Fruit fly (Drosophila melanogaster) whole organism, embryonic: Measurements from ENCODE around the gene CG11951.

ENCODE experiments used
- Asciz ChIP-seq: fragments of 200-800 bp; sonication (Bioruptor generic); optimal IDR thresholded peaks from 2 replicates; lab custom pipeline; 2017; ENCODE audit warnings: missing biosample characterization, mild to moderate bottlenecking, missing genetic modification characterization, missing genetic modification reagents
- Atf-2 ChIP-seq: fragments of 200-800 bp; sonication (Bioruptor generic); optimal IDR thresholded peaks from 2 replicates; lab custom pipeline; 2016; ENCODE audit warnings: missing biosample characterization, missing genetic modification characterization
- Blimp-1 ChIP-seq: fragments of 200-800 bp; sonication (Bioruptor generic); optimal IDR thresholded peaks from 3 replicates; lab custom pipeline; 2018; ENCODE audit warnings: missing biosample characterization, missing genetic modification characterization, mild to moderate bottlenecking, moderate library complexity, missing genetic modification reagents
- CG12071 ChIP-seq: fragments of 200-800 bp; sonication (Bioruptor generic); optimal IDR thresholded peaks from 3 replicates; lab custom pipeline; 2018; ENCODE audit warnings: missing biosample characterization, mild to moderate bottlenecking, missing genetic modification characterization
- CG13424 ChIP-seq: fragments of 200-800 bp; sonication (Bioruptor generic); optimal IDR thresholded peaks from 2 replicates; lab custom pipeline; 2019; ENCODE audit warnings: missing biosample characterization, mild to moderate bottlenecking, missing genetic modification characterization, moderate library complexity
- CG13775 ChIP-seq: fragments of 200-800 bp; sonication (Bioruptor generic); optimal IDR thresholded peaks from 3 replicates; lab custom pipeline; 2017; ENCODE audit warnings: missing biosample characterization, mild to moderate bottlenecking, missing genetic modification characterization
- CG15514 ChIP-seq: fragments of 200-800 bp; sonication (Bioruptor generic); optimal IDR thresholded peaks from 3 replicates; lab custom pipeline; 2017; ENCODE audit warnings: missing biosample characterization, missing genetic modification characterization, mild to moderate bottlenecking, moderate library complexity, missing genetic modification reagents
- CG1603 ChIP-seq: fragments of 200-800 bp; sonication (Bioruptor generic); optimal IDR thresholded peaks from 2 replicates; lab custom pipeline; 2019; ENCODE audit warnings: missing biosample characterization, mild to moderate bottlenecking, missing genetic modification characterization, moderate library complexity
- CG1647 ChIP-seq: fragments of 200-800 bp; sonication (Bioruptor generic); optimal IDR thresholded peaks from 3 replicates; lab custom pipeline; 2016; ENCODE audit warnings: missing biosample characterization, missing genetic modification characterization
- CG1832 ChIP-seq: fragments of 200-800 bp; sonication (Bioruptor generic); optimal IDR thresholded peaks from 2 replicates; lab custom pipeline; 2017; ENCODE audit warnings: missing biosample characterization, mild to moderate bottlenecking, missing genetic modification characterization, inconsistent platforms
- CG18476 ChIP-seq: fragments of 200-800 bp; sonication (Bioruptor generic); optimal IDR thresholded peaks from 2 replicates; lab custom pipeline; 2016; ENCODE audit warnings: missing biosample characterization, mild to moderate bottlenecking, missing genetic modification characterization
- CG3065 ChIP-seq: fragments of 200-800 bp; sonication (Bioruptor generic); optimal IDR thresholded peaks from 2 replicates; lab custom pipeline; 2016; ENCODE audit warnings: missing biosample characterization, missing genetic modification characterization
- CG31224 ChIP-seq: fragments of 200-800 bp; sonication (Bioruptor generic); IDR thresholded peaks from 2 replicates; pipeline ENCODE4 v1.3.6; 2022; ENCODE audit warnings: missing biosample characterization, missing genetic modification characterization
- CG6791 ChIP-seq: fragments of 200-800 bp; sonication (Bioruptor generic); IDR thresholded peaks from 3 replicates; pipeline ENCODE4 v1.3.6; 2022; ENCODE audit warnings: missing biosample characterization, missing genetic modification characterization; ENCODE audit not compliant: partially characterized antibody
- CG7357 ChIP-seq: fragments of 200-800 bp; sonication (Bioruptor generic); IDR thresholded peaks from 3 replicates; pipeline ENCODE4 v1.3.6; 2022; ENCODE audit warnings: missing biosample characterization, missing genetic modification characterization
- CG7786 ChIP-seq: fragments of 200-800 bp; sonication (Bioruptor generic); optimal IDR thresholded peaks from 2 replicates; lab custom pipeline; 2016; ENCODE audit warnings: missing biosample characterization, missing genetic modification characterization
- CG7987 ChIP-seq: fragments of 200-800 bp; sonication (Bioruptor generic); optimal IDR thresholded peaks from 2 replicates; lab custom pipeline; 2018; ENCODE audit warnings: missing biosample characterization, mild to moderate bottlenecking, missing genetic modification characterization, moderate library complexity
- Deaf1 ChIP-seq: fragments of 200-800 bp; optimal IDR thresholded peaks from 3 replicates; lab custom pipeline; 2019; ENCODE audit warnings: missing biosample characterization, mild to moderate bottlenecking, missing genetic modification characterization, moderate library complexity
- Doc3 ChIP-seq: fragments of 200-800 bp; sonication (Bioruptor generic); IDR thresholded peaks from 3 replicates; pipeline ENCODE4 v1.3.6; 2022; ENCODE audit warnings: missing biosample characterization, missing genetic modification characterization; ENCODE audit not compliant: partially characterized antibody
- HHEX ChIP-seq: fragments of 200-800 bp; sonication (Bioruptor generic); optimal IDR thresholded peaks from 3 replicates; lab custom pipeline; 2017; ENCODE audit warnings: missing biosample characterization, mild to moderate bottlenecking, missing genetic modification characterization, missing genetic modification reagents
- Hey ChIP-seq: fragments of 200-800 bp; sonication (Bioruptor generic); optimal IDR thresholded peaks from 3 replicates; lab custom pipeline; 2018; ENCODE audit warnings: missing biosample characterization, mild to moderate bottlenecking, missing genetic modification characterization
- Hsf ChIP-seq: fragments of 200-800 bp; sonication (Bioruptor generic); optimal IDR thresholded peaks from 3 replicates; lab custom pipeline; 2016; ENCODE audit warnings: missing biosample characterization, missing genetic modification characterization
- Kr ChIP-seq: fragments of 200-800 bp; sonication (Bioruptor generic); optimal IDR thresholded peaks from 2 replicates; lab custom pipeline; 2017; ENCODE audit warnings: missing biosample characterization, mild to moderate bottlenecking, missing genetic modification characterization
- Med ChIP-seq: fragments of 200-800 bp; sonication (Bioruptor generic); peaks from one replicate; lab custom pipeline; 2016; ENCODE audit warnings: missing biosample characterization, missing genetic modification characterization, mild to moderate bottlenecking, inconsistent platforms, moderate library complexity
- Mrtf ChIP-seq: fragments of 200-800 bp; sonication (Bioruptor generic); IDR thresholded peaks from 3 replicates; pipeline ENCODE4 v1.3.6; 2022; ENCODE audit warnings: missing biosample characterization, missing genetic modification characterization
- Nf-YA ChIP-seq: fragments of 200-800 bp; sonication (Bioruptor generic); IDR thresholded peaks from 2 replicates; pipeline ENCODE4 v1.3.6; 2022; ENCODE audit warnings: missing biosample characterization, missing genetic modification characterization
- Trl ChIP-seq, 3 experiments: fragments of >200 bp in 2 of 3; fragments of 200-800 bp in 1 of 3; sonication (Bioruptor generic) in 1 of 3; optimal IDR thresholded peaks; 2 replicates in 1 of 3; 3 replicates in 2 of 3; lab custom pipeline; 2016 to 2017; ENCODE audit warnings: missing biosample characterization in 1 of 3, missing genetic modification characterization in 1 of 3
- ato ChIP-seq: fragments of 200-800 bp; sonication (Bioruptor generic); IDR thresholded peaks from 2 replicates; pipeline ENCODE4 v1.3.6; 2022; ENCODE audit warnings: missing biosample characterization, missing genetic modification characterization; ENCODE audit not compliant: partially characterized antibody
- bab2 ChIP-seq: fragments of 200-800 bp; sonication (Bioruptor generic); optimal IDR thresholded peaks from 2 replicates; lab custom pipeline; 2016; ENCODE audit warnings: missing biosample characterization, missing genetic modification characterization
- bsh ChIP-seq, 2 experiments: fragments of 200-800 bp; sonication (Bioruptor generic); optimal IDR thresholded peaks; 2 replicates each; lab custom pipeline; 2017 to 2018; ENCODE audit warnings: mild to moderate bottlenecking in 2 of 2, missing biosample characterization in 2 of 2, missing genetic modification characterization in 2 of 2, moderate library complexity in 1 of 2
- cg ChIP-seq: fragments of 200-800 bp; sonication (Bioruptor generic); optimal IDR thresholded peaks from 3 replicates; lab custom pipeline; 2019; ENCODE audit warnings: missing biosample characterization, mild to moderate bottlenecking, missing genetic modification characterization, moderate library complexity
- dimm ChIP-seq: fragments of 200-800 bp; sonication (Bioruptor generic); IDR thresholded peaks from 2 replicates; pipeline ENCODE4 v1.3.6; 2022; ENCODE audit warnings: missing biosample characterization, missing genetic modification characterization
- dpn ChIP-seq, 2 experiments: fragments of 200-800 bp; sonication (Bioruptor generic); optimal IDR thresholded peaks; 3 replicates each; lab custom pipeline; 2016; ENCODE audit warnings: missing biosample characterization in 2 of 2, missing genetic modification characterization in 2 of 2
- ems ChIP-seq: fragments of 200-800 bp; sonication (Bioruptor generic); optimal IDR thresholded peaks from 3 replicates; lab custom pipeline; 2016; ENCODE audit warnings: missing biosample characterization, missing genetic modification characterization
- jing ChIP-seq: fragments of 200-800 bp; sonication (Bioruptor generic); optimal IDR thresholded peaks from 2 replicates; lab custom pipeline; 2018; ENCODE audit warnings: missing biosample characterization, mild to moderate bottlenecking, missing genetic modification characterization
- klu ChIP-seq: fragments of 200-800 bp; sonication (Bioruptor generic); IDR thresholded peaks from 2 replicates; pipeline ENCODE4 v1.3.6; 2022; ENCODE audit warnings: missing biosample characterization, missing genetic modification characterization
- lov ChIP-seq, 2 experiments: fragments of 200-800 bp in 1 of 2; fragments of >200 bp in 1 of 2; sonication (Bioruptor generic) in 1 of 2; IDR thresholded peaks in 1 of 2; optimal IDR thresholded peaks in 1 of 2; 2 replicates in 1 of 2; 3 replicates in 1 of 2; pipeline versions ENCODE4 v1.3.6 to Lab custom; 2017 to 2022; ENCODE audit warnings: missing biosample characterization in 1 of 2, missing genetic modification characterization in 1 of 2
- luna ChIP-seq: fragments of 200-800 bp; sonication (Bioruptor generic); optimal IDR thresholded peaks from 2 replicates; lab custom pipeline; 2016; ENCODE audit warnings: missing biosample characterization, missing genetic modification characterization
- org-1 ChIP-seq: fragments of 200-800 bp; sonication (Bioruptor generic); optimal IDR thresholded peaks from 2 replicates; lab custom pipeline; 2017; ENCODE audit warnings: missing biosample characterization, missing genetic modification characterization
- otp ChIP-seq: fragments of 200-800 bp; sonication (Bioruptor generic); IDR thresholded peaks from 3 replicates; pipeline ENCODE4, ENCODE4 v1.3.6; 2022; ENCODE audit warnings: missing biosample characterization, missing genetic modification characterization
- pb ChIP-seq: fragments of 200-800 bp; sonication (Bioruptor generic); optimal IDR thresholded peaks from 3 replicates; lab custom pipeline; 2016; ENCODE audit warnings: missing biosample characterization, missing genetic modification characterization
- prd ChIP-seq, 3 experiments: fragments of >200 bp in 2 of 3; fragments of 200-800 bp in 1 of 3; sonication (Bioruptor generic) in 1 of 3; optimal IDR thresholded peaks in 2 of 3; IDR thresholded peaks in 1 of 3; 2 replicates in 2 of 3; 3 replicates in 1 of 3; pipeline versions ENCODE4 v1.3.6 to Lab custom; 2017 to 2022; ENCODE audit warnings: missing biosample characterization in 1 of 3, missing genetic modification characterization in 1 of 3
- repo ChIP-seq: fragments of 200-800 bp; sonication (Bioruptor generic); optimal IDR thresholded peaks from 2 replicates; lab custom pipeline; 2016; ENCODE audit warnings: missing biosample characterization, missing genetic modification characterization
- sisA ChIP-seq: fragments of 200-800 bp; sonication (Bioruptor generic); IDR thresholded peaks from 2 replicates; pipeline ENCODE4 v1.3.6; 2022; ENCODE audit warnings: missing biosample characterization, missing genetic modification characterization
- ssp ChIP-seq: fragments of 200-800 bp; sonication (Bioruptor generic); IDR thresholded peaks from 2 replicates; pipeline ENCODE4 v1.3.6; 2022; ENCODE audit warnings: missing biosample characterization, missing genetic modification characterization
- stc ChIP-seq: fragments of 200-800 bp; sonication (Bioruptor generic); IDR thresholded peaks from 2 replicates; pipeline ENCODE4 v1.3.6; 2022; ENCODE audit warnings: missing biosample characterization, missing genetic modification characterization
- tin ChIP-seq: fragments of 200-800 bp; sonication (Bioruptor generic); optimal IDR thresholded peaks from 3 replicates; lab custom pipeline; 2016; ENCODE audit warnings: missing biosample characterization, missing genetic modification characterization
- zen2 ChIP-seq: fragments of 200-800 bp; sonication (Bioruptor generic); IDR thresholded peaks from 3 replicates; pipeline ENCODE4 v1.3.6; 2022; ENCODE audit warnings: missing biosample characterization, missing genetic modification characterization; ENCODE audit not compliant: partially characterized antibody

CG11951 gene

dm6 chr3R:29255166-29255962 is 16.8 kb upstream of the CG11951 start, which contains the start of gene stg:
TSS of gene stg (minus strand) at chr3R:29255800.
- TF ChIP-seq bab2 = no peak
- no peak for TF ChIP-seq ems (GFP tag; lab: Kevin White, UChicago)
- TF ChIP-seq HHEX (GFP tag; lab: Kevin White, UChicago) = no peak
- TF ChIP-seq Asciz = no peak
- TF ChIP-seq CG12071 (GFP tag; lab: Kevin White, UChicago) = no peak
- TF ChIP-seq otp (GFP tag; lab: Robert Waterston, UW) = no peak; the same call in 2 of the 3 replicates
- TF ChIP-seq bsh (GFP tag; optimal IDR thresholded peaks at IDR 0.05; lab: Kevin White, UChicago) = no peak
- no peak for TF ChIP-seq org-1 (GFP tag; lab: Kevin White, UChicago)
- TF ChIP-seq CG13424 (tag; lab: Kevin White, UChicago) = no peak
- no peak for TF ChIP-seq pb (GFP tag; lab: Kevin White, UChicago)
- no peak for TF ChIP-seq CG7357 (GFP tag; lab: Robert Waterston, UW)
- no peak for TF ChIP-seq Nf-YA (GFP tag; lab: Robert Waterston, UW)
- peak; percentile 88 for TF ChIP-seq CG1832 (GFP tag; lab: Kevin White, UChicago)
- TF ChIP-seq Deaf1 (tag; lab: Kevin White, UChicago) = peak; percentile 95
- peak; percentile 14; the same call in 1 of the 3 replicates for TF ChIP-seq CG6791 (GFP tag; lab: Robert Waterston, UW)
- no peak for TF ChIP-seq Mrtf (GFP tag; lab: Robert Waterston, UW)
- TF ChIP-seq luna = no peak
- TF ChIP-seq CG31224 (GFP tag; lab: Robert Waterston, UW) = no peak
- no peak for TF ChIP-seq sisA (GFP tag; lab: Robert Waterston, UW)
- TF ChIP-seq prd (optimal IDR thresholded peaks at IDR 0.05; lab: Kevin White, UChicago) = no peak
- TF ChIP-seq prd (GFP tag; IDR thresholded peaks at IDR 0.05; lab: Robert Waterston, UW) = no peak
- TF ChIP-seq CG7786 (GFP tag; lab: Kevin White, UChicago) = no peak
- TF ChIP-seq Doc3 (GFP tag; lab: Robert Waterston, UW) = no peak
- no peak for TF ChIP-seq stc (GFP tag; lab: Robert Waterston, UW)
- TF ChIP-seq CG13775 (GFP tag; lab: Kevin White, UChicago) = no peak
- no peak for TF ChIP-seq ato (GFP tag; lab: Robert Waterston, UW)
- TF ChIP-seq dpn (GFP tag; optimal IDR thresholded peaks at IDR 0.05; lab: Kevin White, UChicago) = peak in 1 of 2 experiments; percentile 42
- TF ChIP-seq CG18476 (GFP tag; lab: Kevin White, UChicago) = no peak
- no peak for TF ChIP-seq Blimp-1 (GFP tag; lab: Kevin White, UChicago)
- no peak for TF ChIP-seq tin (GFP tag; lab: Kevin White, UChicago)
- no peak for TF ChIP-seq dimm (GFP tag; lab: Robert Waterston, UW)
- TF ChIP-seq cg = peak; percentile 37
- peak; percentile 13 for TF ChIP-seq CG3065 (GFP tag; lab: Kevin White, UChicago)
- no peak for TF ChIP-seq ssp
- no peak for TF ChIP-seq klu
- no peak for TF ChIP-seq repo (GFP tag; lab: Kevin White, UChicago)
- no peak for TF ChIP-seq zen2
- TF ChIP-seq Kr (GFP tag; lab: Kevin White, UChicago) = peak; percentile 58
- TF ChIP-seq jing = no peak
- peak; percentile 18 for TF ChIP-seq CG1603 (tag; lab: Kevin White, UChicago)
- TF ChIP-seq lov (optimal IDR thresholded peaks at IDR 0.05; lab: Kevin White, UChicago) = no peak
- TF ChIP-seq lov (GFP tag; IDR thresholded peaks at IDR 0.05; lab: Robert Waterston, UW) = no peak
- no peak for TF ChIP-seq Hsf (GFP tag; lab: Kevin White, UChicago)
- TF ChIP-seq Med (GFP tag; lab: Kevin White, UChicago) = peak; percentile 76
- TF ChIP-seq Trl (optimal IDR thresholded peaks at IDR 0.05; lab: Kevin White, UChicago) = peak; percentile 49 to 58
- no peak for TF ChIP-seq Trl (GFP tag; optimal IDR thresholded peaks at IDR 0.05; lab: Kevin White, UChicago)
- no peak for TF ChIP-seq CG7987
- no peak for TF ChIP-seq Atf-2
- no peak for TF ChIP-seq CG1647 (GFP tag; lab: Kevin White, UChicago)
- TF ChIP-seq Hey (tag; lab: Kevin White, UChicago) = no peak
- TF ChIP-seq CG15514 (GFP tag; lab: Kevin White, UChicago) = no peak
